Worm (Caenorhabditis elegans): ENCODE measurements around the gene R12A1.3.
A peak's percentile ranks its signal among the peaks of the same experiment; 100 is the strongest.

Gene R12A1.3

ce11 chrV:1432500-1433418 lies 7.2 kb upstream of the R12A1.3 start:
- no peak for TF ChIP-seq attf-4 (tag; optimal IDR thresholded peaks at IDR 0.05)
- TF ChIP-seq aha-1 (tag) = peak; percentile 97
- no peak for TF ChIP-seq daf-8 (GFP tag; IDR thresholded peaks at IDR 0.05)
- TF ChIP-seq daf-16 (GFP tag; optimal IDR thresholded peaks at IDR 0.05) = no peak
- peak; percentile 90 for TF ChIP-seq daf-16 (tag; optimal IDR thresholded peaks at IDR 0.05)
- TF ChIP-seq lin-13 (GFP tag; optimal IDR thresholded peaks at IDR 0.05) = no peak
- TF ChIP-seq vab-7 (GFP tag; IDR thresholded peaks at IDR 0.05) = no peak
- no peak for TF ChIP-seq jun-1 (tag; optimal IDR thresholded peaks at IDR 0.05)
- no peak for TF ChIP-seq ceh-28 (tag; optimal IDR thresholded peaks at IDR 0.05)
- no peak for TF ChIP-seq ceh-82 (tag; optimal IDR thresholded peaks at IDR 0.05)
- peak; percentile 87 for TF ChIP-seq nhr-28 (tag; optimal IDR thresholded peaks at IDR 0.05)
- no peak for TF ChIP-seq nhr-48 (tag; optimal IDR thresholded peaks at IDR 0.05)
- no peak for TF ChIP-seq pha-4 (GFP tag; IDR thresholded peaks at IDR 0.05)
- no peak for TF ChIP-seq pha-4 (tag; optimal IDR thresholded peaks at IDR 0.05)
- TF ChIP-seq pqm-1 (tag; optimal IDR thresholded peaks at IDR 0.05) = peak; percentile 64
- no peak for TF ChIP-seq fos-1 (tag; optimal IDR thresholded peaks at IDR 0.05)
- TF ChIP-seq dve-1 (tag; optimal IDR thresholded peaks at IDR 0.05; ENCODE audit: insufficient read depth) = peak; percentile 28
- TF ChIP-seq nhr-10 (tag; optimal IDR thresholded peaks at IDR 0.05) = no peak
- TF ChIP-seq lim-7 (GFP tag; IDR thresholded peaks at IDR 0.05) = no peak
- TF ChIP-seq madf-5 (GFP tag; IDR thresholded peaks at IDR 0.05) = no peak
- TF ChIP-seq tra-1 (GFP tag; IDR thresholded peaks at IDR 0.05) = no peak
- TF ChIP-seq dmd-8 (GFP tag; IDR thresholded peaks at IDR 0.05) = no peak
- TF ChIP-seq mdt-29 (GFP tag; IDR thresholded peaks at IDR 0.05) = no peak
- no peak for TF ChIP-seq zip-2 (tag; optimal IDR thresholded peaks at IDR 0.05)
- TF ChIP-seq unc-62 (GFP tag; optimal IDR thresholded peaks at IDR 0.05 in 1 of 2) = peak in 1 of 2 experiments; percentile 87
- TF ChIP-seq unc-62 (tag; optimal IDR thresholded peaks at IDR 0.05) = no peak
- no peak for TF ChIP-seq lin-38 (GFP tag; IDR thresholded peaks at IDR 0.05)
- no peak for TF ChIP-seq madf-9 (GFP tag; conservative IDR thresholded peaks at IDR 0.05)
- no peak for TF ChIP-seq nhr-25 (tag; optimal IDR thresholded peaks at IDR 0.05; ENCODE audit: borderline replicate concordance, insufficient read depth)
- TF ChIP-seq egl-43 (GFP tag; IDR thresholded peaks at IDR 0.05) = no peak
- TF ChIP-seq hlh-11 (tag; optimal IDR thresholded peaks at IDR 0.05) = peak; percentile 4
- no peak for TF ChIP-seq lin-1 (GFP tag; IDR thresholded peaks at IDR 0.05)

ce11 chrV:1431702-1432187 lies 6.2 kb upstream of the R12A1.3 start, which contains the start of gene ges-1:
ges-1 (minus strand) TSS chrV:1432137.
- TF ChIP-seq skn-1 (tag; optimal IDR thresholded peaks at IDR 0.05) = no peak
- TF ChIP-seq unc-62 (GFP tag; optimal IDR thresholded peaks at IDR 0.05 in 1 of 2) = peak in 1 of 2 experiments; percentile 13
- no peak for TF ChIP-seq unc-62 (tag; optimal IDR thresholded peaks at IDR 0.05)
- TF ChIP-seq aha-1 (tag) = peak; percentile 90

ce11 chrV:1423338-1423737 lies 2.3 kb downstream of the R12A1.3 start:
- TF ChIP-seq ZK546.5 (tag; optimal IDR thresholded peaks at IDR 0.05) = no peak
- no peak for TF ChIP-seq dmd-6 (GFP tag; IDR thresholded peaks at IDR 0.05)
- TF ChIP-seq set-16 (GFP tag; IDR thresholded peaks at IDR 0.05) = no peak

ce11 chrV:1422269-1422668 lies 3.3 kb downstream of the R12A1.3 start:
- TF ChIP-seq lin-13 (GFP tag; optimal IDR thresholded peaks at IDR 0.05) (no peak), ceh-82 (tag; optimal IDR thresholded peaks at IDR 0.05) (no peak), unc-62 (GFP tag; optimal IDR thresholded peaks at IDR 0.05 in 1 of 2) (peak in 1 of 2 experiments; percentile 36), unc-62 (tag; optimal IDR thresholded peaks at IDR 0.05) (no peak), ZK337.2 (GFP tag; IDR thresholded peaks at IDR 0.05) (no peak), cey-2 (tag; optimal IDR thresholded peaks at IDR 0.05; ENCODE audit: borderline replicate concordance, insufficient read depth) (no peak), attf-4 (tag; optimal IDR thresholded peaks at IDR 0.05) (no peak)
